Worm (Caenorhabditis elegans) whole organism, L3 larva: Measurements from ENCODE around the gene F17A2.13.

Source experiments
- R02D3.7 ChIP-seq: fragments of 150-350 bp; optimal IDR thresholded peaks from 2 replicates; lab custom pipeline; 2014; ENCODE audit warnings: missing biosample characterization, missing genetic modification characterization
- ZK546.5 ChIP-seq: sonication (generic microtip); optimal IDR thresholded peaks from 2 replicates; lab custom pipeline; 2017; ENCODE audit warnings: missing biosample characterization, missing genetic modification characterization
- aly-2 ChIP-seq: fragments of 150-350 bp; optimal IDR thresholded peaks from 2 replicates; lab custom pipeline; 2014; ENCODE audit warnings: missing biosample characterization, missing genetic modification characterization
- ama-1 ChIP-seq: fragments of 150-350 bp; optimal IDR thresholded peaks from 2 replicates; lab custom pipeline; 2018
- ceh-16 ChIP-seq: sonication (generic microtip); optimal IDR thresholded peaks from 2 replicates; lab custom pipeline; 2017; ENCODE audit warnings: missing biosample characterization, missing genetic modification characterization
- ceh-28 ChIP-seq: fragments of 150-350 bp; optimal IDR thresholded peaks from 2 replicates; lab custom pipeline; 2014; ENCODE audit warnings: missing biosample characterization, missing genetic modification reagents, missing genetic modification characterization
- ceh-82 ChIP-seq: fragments of 150-350 bp; optimal IDR thresholded peaks from 2 replicates; lab custom pipeline; 2014; ENCODE audit warnings: missing biosample characterization, missing genetic modification characterization
- daf-12 ChIP-seq: fragments of 150-350 bp; optimal IDR thresholded peaks from 2 replicates; lab custom pipeline; 2014; ENCODE audit warnings: missing biosample characterization, missing genetic modification reagents, missing genetic modification characterization
- egl-27 ChIP-seq: sonication (generic microtip); optimal IDR thresholded peaks from 4 replicates; lab custom pipeline; 2017; ENCODE audit warnings: missing biosample characterization, missing genetic modification reagents, missing genetic modification characterization
- egl-5 ChIP-seq: fragments of 150-350 bp; optimal IDR thresholded peaks from 2 replicates; lab custom pipeline; 2017; ENCODE audit warnings: missing biosample characterization, missing genetic modification reagents, missing genetic modification characterization, inconsistent platforms
- elt-1 ChIP-seq: fragments of 150-350 bp; optimal IDR thresholded peaks from 2 replicates; lab custom pipeline; 2014; ENCODE audit warnings: missing biosample characterization, missing genetic modification characterization
- elt-2 ChIP-seq: sonication (generic microtip); optimal IDR thresholded peaks from 2 replicates; lab custom pipeline; 2016; ENCODE audit warnings: missing genetic modification reagents, mild to moderate bottlenecking, missing genetic modification characterization, missing compliant biosample characterization
- elt-3 ChIP-seq, 3 experiments: fragments of 150-350 bp in 1 of 3; sonication (generic microtip) in 2 of 3; optimal IDR thresholded peaks; 2 replicates in 2 of 3; 4 replicates in 1 of 3; lab custom pipeline; 2014 to 2017; ENCODE audit warnings: missing biosample characterization in 3 of 3, missing genetic modification characterization in 3 of 3
- eor-1 ChIP-seq, 2 experiments: fragments of 150-350 bp; optimal IDR thresholded peaks; 2 replicates each; lab custom pipeline; 2014 to 2018; ENCODE audit warnings: missing biosample characterization in 2 of 2, missing genetic modification characterization in 2 of 2
- fkh-10 ChIP-seq: sonication (generic microtip); optimal IDR thresholded peaks from 2 replicates; lab custom pipeline; 2017; ENCODE audit warnings: missing biosample characterization, missing genetic modification reagents, missing genetic modification characterization
- fkh-2 ChIP-seq: fragments of 150-350 bp; optimal IDR thresholded peaks from 2 replicates; lab custom pipeline; 2014; ENCODE audit warnings: missing biosample characterization, missing genetic modification reagents, missing genetic modification characterization
- fos-1 ChIP-seq: fragments of 150-350 bp; optimal IDR thresholded peaks from 2 replicates; lab custom pipeline; 2014; ENCODE audit warnings: missing biosample characterization, missing genetic modification characterization
- jun-1 ChIP-seq: fragments of 150-350 bp; optimal IDR thresholded peaks from 2 replicates; lab custom pipeline; 2014; ENCODE audit warnings: missing biosample characterization, missing genetic modification reagents, missing genetic modification characterization
- lin-15B ChIP-seq: fragments of 150-350 bp; optimal IDR thresholded peaks from 2 replicates; lab custom pipeline; 2014; ENCODE audit warnings: missing biosample characterization, missing genetic modification characterization
- lin-39 ChIP-seq: fragments of 150-350 bp; optimal IDR thresholded peaks from 2 replicates; lab custom pipeline; 2018; ENCODE audit warnings: missing biosample characterization, missing genetic modification reagents, missing genetic modification characterization
- lsy-12 ChIP-seq: sonication (generic microtip); optimal IDR thresholded peaks from 2 replicates; lab custom pipeline; 2016; ENCODE audit warnings: mild to moderate bottlenecking, missing genetic modification characterization, missing compliant biosample characterization
- nfya-1 ChIP-seq: sonication (generic microtip); optimal IDR thresholded peaks from 2 replicates; lab custom pipeline; 2017; ENCODE audit warnings: missing genetic modification characterization, mild to moderate bottlenecking, missing compliant biosample characterization, antibody characterized with exemption, moderate library complexity; ENCODE audit not compliant: insufficient read depth
- nhr-23 ChIP-seq: fragments of 150-350 bp; optimal IDR thresholded peaks from 2 replicates; lab custom pipeline; 2014; ENCODE audit warnings: missing biosample characterization, missing genetic modification reagents, missing genetic modification characterization
- nhr-25 ChIP-seq: sonication (generic microtip); optimal IDR thresholded peaks from 2 replicates; lab custom pipeline; 2017; ENCODE audit warnings: missing biosample characterization, missing genetic modification characterization
- nhr-28 ChIP-seq: fragments of 150-350 bp; optimal IDR thresholded peaks from 2 replicates; lab custom pipeline; 2014; ENCODE audit warnings: missing biosample characterization, missing genetic modification characterization
- nhr-43 ChIP-seq: sonication (generic microtip); optimal IDR thresholded peaks from 2 replicates; lab custom pipeline; 2016; ENCODE audit warnings: mild to moderate bottlenecking, missing genetic modification characterization, missing compliant biosample characterization; ENCODE audit not compliant: poor library complexity, severe bottlenecking
- nhr-76 ChIP-seq: fragments of 150-350 bp; sonication (generic microtip); optimal IDR thresholded peaks from 5 replicates; lab custom pipeline; 2014; ENCODE audit warnings: missing biosample characterization, missing genetic modification characterization
- pha-4 ChIP-seq: fragments of 150-350 bp; optimal IDR thresholded peaks from 2 replicates; lab custom pipeline; 2014; ENCODE audit warnings: missing biosample characterization, missing genetic modification reagents, missing genetic modification characterization
- pqm-1 ChIP-seq: fragments of 150-350 bp; optimal IDR thresholded peaks from 2 replicates; lab custom pipeline; 2017; ENCODE audit warnings: missing biosample characterization, missing genetic modification characterization, inconsistent platforms
- sea-2 ChIP-seq: fragments of 150-350 bp; sonication (generic microtip); optimal IDR thresholded peaks from 4 replicates; lab custom pipeline; 2014; ENCODE audit warnings: missing biosample characterization, missing genetic modification reagents, missing genetic modification characterization
- unc-39 ChIP-seq: sonication (generic microtip); optimal IDR thresholded peaks from 4 replicates; lab custom pipeline; 2017; ENCODE audit warnings: missing biosample characterization, missing genetic modification characterization
- unc-62 ChIP-seq: fragments of 150-350 bp; sonication (generic microtip); optimal IDR thresholded peaks from 4 replicates; lab custom pipeline; 2014; ENCODE audit warnings: missing biosample characterization, missing genetic modification reagents, missing genetic modification characterization
- zag-1 ChIP-seq: fragments of 150-350 bp; optimal IDR thresholded peaks from 2 replicates; lab custom pipeline; 2014; ENCODE audit warnings: missing biosample characterization, missing genetic modification characterization
- ztf-4 ChIP-seq: fragments of 150-350 bp; optimal IDR thresholded peaks from 2 replicates; lab custom pipeline; 2014; ENCODE audit warnings: missing biosample characterization, missing genetic modification characterization

The F17A2.13 gene

ce11 chrX:12328676-12329075 lies 7.2 kb downstream of the F17A2.13 start, which contains the start of gene srd-45:
Gene srd-45 (plus strand): TSS chrX:12328976.
- TF ChIP-seq ama-1 = no peak
- no peak for TF ChIP-seq nhr-43 (tag; lab: Kevin White, UChicago)
- no peak for TF ChIP-seq unc-62 (GFP tag; lab: Kevin White, UChicago)
- no peak for TF ChIP-seq lin-39 (tag; lab: Kevin White, UChicago)
- TF ChIP-seq daf-12 = no peak
- no peak for TF ChIP-seq nhr-76
- no peak for TF ChIP-seq lsy-12
- TF ChIP-seq jun-1 (tag; lab: Kevin White, UChicago) = no peak
- no peak for TF ChIP-seq lin-15B
- no peak for TF ChIP-seq aly-2 (tag; lab: Kevin White, UChicago)
- no peak for TF ChIP-seq sea-2
- no peak for TF ChIP-seq ZK546.5 (tag; lab: Kevin White, UChicago)
- TF ChIP-seq fkh-2 (tag; lab: Kevin White, UChicago) = no peak
- no peak for TF ChIP-seq egl-5 (tag; lab: Kevin White, UChicago)
- TF ChIP-seq, all 47 proteins: peak for 0

ce11 chrX:12331795-12332194 lies 10.3 kb downstream of the F17A2.13 start, which contains the start of gene srd-46:
Gene srd-46 (plus strand): TSS chrX:12332095.
- TF ChIP-seq lsy-12 = no peak
- TF ChIP-seq elt-3 (tag; optimal IDR thresholded peaks at IDR 0.05; lab: Kevin White, UChicago) = no peak
- TF ChIP-seq pha-4 (tag; lab: Kevin White, UChicago) = no peak
- no peak for TF ChIP-seq sea-2
- TF ChIP-seq ztf-4 (tag; lab: Kevin White, UChicago) = no peak
- TF ChIP-seq unc-62 (GFP tag; lab: Kevin White, UChicago) = no peak
- no peak for TF ChIP-seq nfya-1 (tag; lab: Kevin White, UChicago)
- TF ChIP-seq ceh-16 (tag; lab: Kevin White, UChicago) = no peak
- TF ChIP-seq nhr-76 = no peak
- no peak for TF ChIP-seq unc-39
- TF ChIP-seq elt-2 (tag; lab: Kevin White, UChicago) = no peak
- TF ChIP-seq egl-27 (tag; lab: Kevin White, UChicago) = no peak
- TF ChIP-seq nhr-28 (tag; lab: Kevin White, UChicago) = no peak
- TF ChIP-seq, all 47 proteins: peak for 0

DNA sequence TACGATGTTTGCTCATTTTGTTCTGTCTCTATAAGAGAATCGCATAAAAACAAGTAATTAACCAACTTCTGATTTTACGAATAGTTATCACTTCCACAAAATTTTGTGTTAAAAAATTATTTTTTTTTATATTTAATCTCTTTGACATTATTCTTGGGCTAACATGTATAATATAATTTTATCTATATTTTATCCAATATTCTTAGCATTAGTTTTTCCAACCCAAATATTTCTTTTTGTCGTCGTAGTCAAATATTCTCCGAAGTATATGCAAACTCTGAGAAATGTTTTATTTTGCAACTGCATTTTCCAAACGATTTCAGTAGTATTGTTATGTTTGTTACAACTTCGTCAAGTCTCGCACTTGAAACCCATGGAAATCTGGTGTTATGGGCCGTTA lies 12.0 kb downstream of the F17A2.13 start, which contains the start of gene srd-47:
srd-47 (plus strand) TSS at position 164 of the 400 bp plus-strand sequence.
- TF ChIP-seq nhr-28 (tag; lab: Kevin White, UChicago) = no peak
- no peak for TF ChIP-seq aly-2 (tag; lab: Kevin White, UChicago)
- TF ChIP-seq jun-1 (tag; lab: Kevin White, UChicago) = no peak
- no peak for TF ChIP-seq elt-3 (tag; optimal IDR thresholded peaks at IDR 0.05; lab: Kevin White, UChicago)
- TF ChIP-seq nhr-25 (tag; lab: Kevin White, UChicago) = no peak
- no peak for TF ChIP-seq ceh-16 (tag; lab: Kevin White, UChicago)
- TF ChIP-seq lin-15B = no peak
- no peak for TF ChIP-seq pqm-1 (tag; lab: Kevin White, UChicago)
- no peak for TF ChIP-seq elt-1 (tag; lab: Kevin White, UChicago)
- no peak for TF ChIP-seq lin-39 (tag; lab: Kevin White, UChicago)
- TF ChIP-seq, all 47 proteins: peak for 0

DNA sequence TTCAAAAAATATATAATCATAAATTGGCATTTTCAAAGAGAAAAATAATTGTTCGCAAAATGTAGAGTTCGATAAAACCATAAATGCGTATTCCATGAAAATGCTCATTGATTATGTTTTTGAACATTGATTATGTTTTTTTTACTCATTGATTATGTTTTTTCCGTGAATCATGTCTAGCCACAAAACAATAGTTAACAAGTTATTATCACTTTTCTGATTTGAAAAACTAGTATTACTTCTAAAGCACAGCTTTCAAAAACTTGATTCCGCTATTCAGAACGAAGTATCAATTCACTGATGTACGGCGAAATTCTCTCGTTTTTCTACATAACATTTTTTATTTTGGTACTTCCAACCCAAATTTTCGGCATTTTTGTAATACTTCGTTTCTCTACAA lies 14.4 kb downstream of the F17A2.13 start, which contains the start of gene srd-48:
srd-48 (plus strand) TSS at position 301 of the 400 bp plus-strand sequence.
- no peak for TF ChIP-seq unc-62 (GFP tag; lab: Kevin White, UChicago)
- TF ChIP-seq eor-1 (tag; optimal IDR thresholded peaks at IDR 0.05; lab: Kevin White, UChicago) = no peak
- no peak for TF ChIP-seq nhr-23
- no peak for TF ChIP-seq fos-1 (tag; lab: Kevin White, UChicago)
- TF ChIP-seq egl-5 (tag; lab: Kevin White, UChicago) = no peak
- no peak for TF ChIP-seq lin-15B
- no peak for TF ChIP-seq zag-1 (tag; lab: Kevin White, UChicago)
- no peak for TF ChIP-seq ceh-28 (tag; lab: Kevin White, UChicago)
- TF ChIP-seq R02D3.7 (tag; lab: Kevin White, UChicago) = no peak
- no peak for TF ChIP-seq ceh-82 (tag; lab: Kevin White, UChicago)
- TF ChIP-seq fkh-10 = no peak
- TF ChIP-seq nhr-28 (tag; lab: Kevin White, UChicago) = no peak
